Worm (Caenorhabditis elegans) whole organism, L4/young adult: Measurements from ENCODE around the gene rsu-1.

ENCODE experiments used
- W03F9.2 ChIP-seq: fragments of 150-350 bp; optimal IDR thresholded peaks from 2 replicates; lab custom pipeline; 2014; ENCODE audit warnings: missing biosample characterization, missing genetic modification characterization
- dao-5 ChIP-seq: sonication (generic microtip); optimal IDR thresholded peaks from 2 replicates; lab custom pipeline; 2016; ENCODE audit warnings: missing genotype, missing genetic modification characterization, moderate library complexity, missing compliant biosample characterization
- him-1 ChIP-seq: sonication (generic microtip); optimal IDR thresholded peaks from 2 replicates; lab custom pipeline; 2016; ENCODE audit warnings: missing genotype, missing genetic modification reagents, missing genetic modification characterization, missing compliant biosample characterization

DNA sequence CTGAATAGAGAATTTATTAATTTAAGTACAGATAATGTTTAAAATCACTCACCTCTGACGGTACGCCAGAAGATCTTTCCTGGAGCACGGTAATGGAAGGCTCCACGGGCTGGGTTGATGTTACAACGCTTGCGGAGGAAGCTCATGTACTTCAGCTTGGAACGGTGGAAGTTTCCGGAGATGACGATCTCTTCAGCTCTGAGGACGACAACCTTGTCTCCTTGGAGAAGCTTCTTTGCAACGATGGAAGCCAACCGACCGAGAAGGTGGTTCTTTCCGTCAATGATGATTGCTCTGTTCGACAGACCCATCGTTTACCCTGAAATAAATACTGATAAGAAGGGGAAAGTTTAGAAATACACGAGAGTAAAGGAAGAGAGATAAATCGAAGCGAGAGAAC is 31.5 kb downstream of the rsu-1 start, which contains the start of gene rpl-16:
- TF ChIP-seq dao-5 (tag; lab: Kevin White, UChicago) (no peak), W03F9.2 (no peak), him-1 (tag; lab: Kevin White, UChicago) (no peak)
